Fruit fly (Drosophila melanogaster): ENCODE measurements around the gene Ugt37A2.
A peak's percentile ranks its signal among the peaks of the same experiment; 100 is the strongest.

Gene Ugt37A2

DNA sequence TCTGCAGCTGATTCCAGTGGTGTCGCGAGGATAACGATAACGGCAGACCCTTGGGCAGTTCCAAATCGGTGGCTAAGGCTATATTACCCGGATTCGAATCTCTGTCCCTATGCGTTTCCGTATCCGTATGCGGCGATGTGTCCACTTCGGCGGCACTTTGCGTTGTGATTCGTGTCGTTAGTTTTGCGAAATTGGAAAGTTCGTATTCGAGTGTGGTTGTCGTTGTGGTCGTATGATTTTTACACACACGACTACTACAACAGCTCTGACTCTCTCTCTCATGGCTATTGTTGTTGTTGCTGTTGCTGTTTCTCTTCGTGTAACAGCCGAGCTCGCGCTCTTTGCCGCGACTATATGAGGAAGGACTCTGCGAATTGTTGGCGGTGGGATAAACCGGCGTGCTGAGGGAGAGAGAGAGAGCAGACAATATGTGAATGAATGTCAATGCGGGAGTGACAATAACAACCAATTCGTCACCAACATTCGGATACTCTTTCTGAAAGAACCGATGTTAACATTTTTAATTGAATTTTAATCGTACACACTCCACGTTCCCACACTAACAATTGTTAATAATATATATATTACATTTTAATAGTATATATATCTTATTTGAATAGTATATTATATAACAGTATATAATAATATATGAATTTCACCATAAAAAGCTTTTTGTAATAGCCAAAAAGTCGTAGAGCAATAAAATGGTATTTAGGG is 19.7 kb upstream of the Ugt37A2 start:
- TF ChIP-seq CG34367 (tag; optimal IDR thresholded peaks at IDR 0.05): peak; percentile 46
- TF ChIP-seq rn (GFP tag; IDR thresholded peaks at IDR 0.05): no peak
- peak; percentile 18 for TF ChIP-seq EcR (GFP tag; optimal IDR thresholded peaks at IDR 0.05)
- TF ChIP-seq CG12605 (GFP tag; IDR thresholded peaks at IDR 0.05): peak; percentile 61
- TF ChIP-seq CG9948 (tag; optimal IDR thresholded peaks at IDR 0.05): peak; percentile 61
- no peak for TF ChIP-seq gl (tag; optimal IDR thresholded peaks at IDR 0.05)
- peak; percentile 70 for TF ChIP-seq CG15710 (tag; optimal IDR thresholded peaks at IDR 0.05)
- TF ChIP-seq D1 (tag; optimal IDR thresholded peaks at IDR 0.05): peak; percentile 60
- TF ChIP-seq Pif1A (GFP tag; optimal IDR thresholded peaks at IDR 0.05): peak; percentile 27
- TF ChIP-seq CG8301 (tag; optimal IDR thresholded peaks at IDR 0.05): peak; percentile 47
- TF ChIP-seq Pif1B (GFP tag; optimal IDR thresholded peaks at IDR 0.05): peak; percentile 71
- TF ChIP-seq CG14655 (GFP tag; optimal IDR thresholded peaks at IDR 0.05): peak; percentile 79
- peak; percentile 34; the same call in 1 of the 3 replicates for TF ChIP-seq fd96Ca (GFP tag; IDR thresholded peaks at IDR 0.05)
- TF ChIP-seq CG8159 (tag; optimal IDR thresholded peaks at IDR 0.05): peak; percentile 78
- TF ChIP-seq Snoo (tag; optimal IDR thresholded peaks at IDR 0.05): peak; percentile 71
- peak; percentile 63 for TF ChIP-seq Ets98B (GFP tag; IDR thresholded peaks at IDR 0.05)
- peak; percentile 61 for TF ChIP-seq CG17806 (tag; optimal IDR thresholded peaks at IDR 0.05)
- TF ChIP-seq CG13204 (GFP tag; optimal IDR thresholded peaks at IDR 0.05): peak; percentile 50
- TF ChIP-seq CG32121 (GFP tag; IDR thresholded peaks at IDR 0.05): peak; percentile 52; the same call in 1 of the 2 replicates
- TF ChIP-seq CG4496 (GFP tag; IDR thresholded peaks at IDR 0.05): peak; percentile 81
- TF ChIP-seq CG10348 (GFP tag; IDR thresholded peaks at IDR 0.05): no peak

DNA sequence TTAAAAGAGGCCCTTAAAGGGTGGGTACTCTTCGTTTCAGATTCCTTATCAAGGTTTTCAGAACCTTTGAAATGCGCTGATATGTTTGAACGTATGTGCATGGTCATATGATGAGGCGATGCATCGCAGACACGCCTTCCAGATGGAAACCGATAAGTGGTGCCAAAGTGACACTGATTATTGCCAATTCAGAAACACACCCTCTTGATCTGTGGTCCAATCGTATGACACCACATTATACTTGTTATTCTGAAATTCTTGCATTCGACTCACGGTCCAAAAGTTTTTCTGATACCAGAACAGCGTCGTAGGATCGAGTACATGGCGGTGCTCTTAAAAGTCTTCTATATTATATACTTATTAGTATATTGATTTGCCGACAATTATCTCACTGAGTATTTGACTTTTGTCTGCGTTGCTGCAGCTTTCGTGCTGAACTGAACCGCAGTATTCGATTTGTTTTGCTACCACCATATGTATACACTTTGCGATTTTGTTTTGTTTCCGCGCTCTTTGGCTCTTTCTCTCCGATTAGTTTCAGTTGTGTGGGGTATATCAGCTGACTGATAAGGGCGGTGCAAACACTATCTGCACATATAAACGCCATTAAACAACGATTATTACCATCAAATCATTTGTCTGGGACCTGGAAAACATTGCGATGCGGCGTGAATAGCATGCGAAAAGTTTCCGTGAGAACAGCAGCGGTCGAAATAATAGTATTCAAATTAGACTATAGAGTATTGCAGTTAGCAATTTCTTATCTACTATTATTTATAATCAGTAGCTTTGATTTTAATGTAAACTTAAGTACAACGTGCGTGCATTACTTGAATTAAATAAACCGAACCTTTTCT is 18.9 kb upstream of the Ugt37A2 start:
- no peak for TF ChIP-seq Pif1A (GFP tag; optimal IDR thresholded peaks at IDR 0.05)
- TF ChIP-seq gl (tag; optimal IDR thresholded peaks at IDR 0.05): no peak
- TF ChIP-seq CG14655 (GFP tag; optimal IDR thresholded peaks at IDR 0.05): peak; percentile 4
- TF ChIP-seq CG15710 (tag; optimal IDR thresholded peaks at IDR 0.05): peak; percentile 18
- TF ChIP-seq CG34367 (tag; optimal IDR thresholded peaks at IDR 0.05): no peak

DNA sequence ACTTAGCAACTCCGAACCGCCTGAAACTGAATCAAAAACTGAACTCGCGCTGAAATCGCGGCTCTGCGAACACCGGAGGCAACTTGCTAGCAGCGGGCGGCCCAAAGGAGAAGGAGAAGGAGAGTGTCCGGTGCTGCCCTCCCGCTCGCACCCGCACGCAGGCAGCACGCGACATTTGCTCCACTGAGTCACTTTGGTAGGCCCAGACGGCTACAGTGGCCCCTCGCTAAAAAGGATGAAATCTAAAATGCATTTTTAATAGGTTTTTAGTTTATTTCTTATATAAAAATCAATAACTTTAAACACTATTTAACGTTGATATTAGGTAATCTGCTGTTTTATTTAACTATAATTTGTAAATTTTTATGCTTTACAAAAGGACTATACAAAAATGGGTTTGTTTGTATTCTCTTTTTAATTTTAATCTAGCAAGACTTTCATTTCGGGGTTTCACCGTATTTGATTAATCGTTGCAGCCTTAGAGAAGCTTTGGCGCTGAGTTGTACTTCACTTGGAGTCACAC is 17.0 kb upstream of the Ugt37A2 start, which contains the start of gene Men:
TSS of gene Men (minus strand) at position 51 of the 523 bp plus-strand sequence.
- TF ChIP-seq CG34367 (tag; optimal IDR thresholded peaks at IDR 0.05) (no peak), gl (tag; optimal IDR thresholded peaks at IDR 0.05) (no peak), Ets98B (GFP tag; IDR thresholded peaks at IDR 0.05) (peak; percentile 25; the same call in 1 of the 2 replicates), CG14655 (GFP tag; optimal IDR thresholded peaks at IDR 0.05) (peak; percentile 60), CG12605 (GFP tag; IDR thresholded peaks at IDR 0.05) (0 out of 2 replicates have a peak, but pooled peaks have one; percentile 33), CG17806 (tag; optimal IDR thresholded peaks at IDR 0.05) (peak; percentile 28), D1 (tag; optimal IDR thresholded peaks at IDR 0.05) (no peak), Pif1A (GFP tag; optimal IDR thresholded peaks at IDR 0.05) (peak; percentile 41), CG32121 (GFP tag; IDR thresholded peaks at IDR 0.05) (peak; percentile 76), CG8301 (tag; optimal IDR thresholded peaks at IDR 0.05) (peak; percentile 47), fd96Ca (GFP tag; IDR thresholded peaks at IDR 0.05) (peak; percentile 47; the same call in 1 of the 3 replicates), CG8159 (tag; optimal IDR thresholded peaks at IDR 0.05) (peak; percentile 65), Pif1B (GFP tag; optimal IDR thresholded peaks at IDR 0.05) (peak; percentile 3), CG4496 (GFP tag; IDR thresholded peaks at IDR 0.05) (peak; percentile 75), CG15710 (tag; optimal IDR thresholded peaks at IDR 0.05) (peak; percentile 68), CG9948 (tag; optimal IDR thresholded peaks at IDR 0.05) (peak; percentile 56), rn (GFP tag; IDR thresholded peaks at IDR 0.05) (peak; percentile 57), EcR (GFP tag; optimal IDR thresholded peaks at IDR 0.05) (no peak), CG13204 (GFP tag; optimal IDR thresholded peaks at IDR 0.05) (peak; percentile 52), CG10348 (GFP tag; IDR thresholded peaks at IDR 0.05) (peak; percentile 45; the same call in 1 of the 2 replicates), Snoo (tag; optimal IDR thresholded peaks at IDR 0.05) (peak; percentile 53)

DNA sequence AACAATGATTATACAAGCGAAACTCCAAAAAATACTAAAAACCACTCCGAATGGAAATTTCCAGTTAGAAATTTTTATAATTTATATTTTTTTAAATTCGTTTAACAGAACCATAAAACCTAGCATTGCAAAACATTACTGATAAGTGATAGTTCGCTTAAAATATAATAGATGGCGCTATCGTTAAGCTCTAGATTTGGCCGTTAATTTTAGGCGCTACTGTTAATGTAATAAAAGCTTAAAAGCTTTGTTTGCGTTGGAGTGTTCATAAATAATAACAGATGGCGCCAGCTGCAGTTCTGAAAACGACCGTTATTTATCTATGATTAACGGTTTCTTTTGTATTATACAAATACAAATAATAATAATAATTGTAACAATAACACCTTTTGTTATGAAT is 15.7 kb upstream of the Ugt37A2 start:
- TF ChIP-seq CG8159 (tag; optimal IDR thresholded peaks at IDR 0.05) (no peak), fd96Ca (GFP tag; IDR thresholded peaks at IDR 0.05) (no peak), CG34367 (tag; optimal IDR thresholded peaks at IDR 0.05) (no peak), Pif1B (GFP tag; optimal IDR thresholded peaks at IDR 0.05) (no peak), EcR (GFP tag; optimal IDR thresholded peaks at IDR 0.05) (no peak), gl (tag; optimal IDR thresholded peaks at IDR 0.05) (no peak)

DNA sequence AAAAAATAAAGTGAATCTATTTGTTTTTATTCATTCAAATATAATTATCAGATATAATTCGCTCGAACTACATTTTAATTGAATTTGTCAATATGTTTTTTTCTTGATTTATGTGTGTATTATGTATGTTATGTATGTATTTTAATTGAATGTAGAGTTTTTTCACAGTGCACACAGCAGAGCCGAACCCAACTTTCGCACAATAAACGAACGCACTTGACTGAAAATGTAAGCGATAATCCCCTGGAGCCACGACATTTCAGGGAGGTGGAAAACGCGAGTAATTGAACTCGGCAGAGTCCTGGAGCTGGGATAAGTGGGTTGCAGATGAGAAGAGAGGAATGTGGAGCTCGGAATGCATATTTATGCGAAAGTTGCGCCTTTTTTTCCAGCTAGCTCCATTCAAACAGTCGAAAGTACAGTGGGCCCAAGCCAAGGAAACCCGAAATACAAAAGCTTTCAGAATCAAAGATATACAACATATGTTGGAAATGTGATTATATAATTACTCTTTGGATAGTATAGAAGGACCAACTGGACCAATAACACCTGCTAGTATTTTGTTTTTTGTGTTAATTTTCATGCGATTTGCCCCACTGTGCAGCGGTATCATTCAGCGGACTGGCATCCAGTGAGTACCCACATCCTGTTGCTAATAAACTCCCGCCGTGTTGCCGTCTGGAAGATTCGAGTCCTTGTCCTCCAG is 11.3 kb upstream of the Ugt37A2 start:
- TF ChIP-seq Snoo (tag; optimal IDR thresholded peaks at IDR 0.05) (no peak), CG15710 (tag; optimal IDR thresholded peaks at IDR 0.05) (peak; percentile 10), fd96Ca (GFP tag; IDR thresholded peaks at IDR 0.05) (0 out of 3 replicates have a peak, but pooled peaks have one; percentile 9), CG8301 (tag; optimal IDR thresholded peaks at IDR 0.05) (no peak), CG8159 (tag; optimal IDR thresholded peaks at IDR 0.05) (peak; percentile 38), CG32121 (GFP tag; IDR thresholded peaks at IDR 0.05) (no peak), CG14655 (GFP tag; optimal IDR thresholded peaks at IDR 0.05) (peak; percentile 10), CG34367 (tag; optimal IDR thresholded peaks at IDR 0.05) (peak; percentile 11), Pif1B (GFP tag; optimal IDR thresholded peaks at IDR 0.05) (no peak), CG9948 (tag; optimal IDR thresholded peaks at IDR 0.05) (peak; percentile 12), Pif1A (GFP tag; optimal IDR thresholded peaks at IDR 0.05) (peak; percentile 7), CG10348 (GFP tag; IDR thresholded peaks at IDR 0.05) (no peak)
